Fruit fly (Drosophila melanogaster): ENCODE results near the gene CG5056.

- TF ChIP-seq sv (GFP tag; optimal IDR thresholded peaks at IDR 0.05), result no peak
- no peak for TF ChIP-seq Rel (GFP tag; optimal IDR thresholded peaks at IDR 0.05)
- no peak for TF ChIP-seq Rel (tag; optimal IDR thresholded peaks at IDR 0.05)
- TF ChIP-seq sage (GFP tag; optimal IDR thresholded peaks at IDR 0.05), result no peak
- no peak for TF ChIP-seq Dfd (GFP tag; optimal IDR thresholded peaks at IDR 0.05)
- TF ChIP-seq rgr (GFP tag; optimal IDR thresholded peaks at IDR 0.05), result no peak
- TF ChIP-seq OdsH (GFP tag; optimal IDR thresholded peaks at IDR 0.05), result no peak
- TF ChIP-seq h (GFP tag; optimal IDR thresholded peaks at IDR 0.05), result no peak
- no peak for TF ChIP-seq pan (optimal IDR thresholded peaks at IDR 0.05)
Measured at dm6 chr2L:10395035-10395434, 28.5 kb downstream of the CG5056 start.

Measured in whole organism, wandering third instar larva.